Worm (Caenorhabditis elegans) whole organism, late embryonic: Measurements from ENCODE around the gene ZK550.6.
A peak's percentile ranks its signal among the peaks of the same experiment; 100 is the strongest.

Source experiments
- F13H6.1 ChIP-seq: sonication (generic microtip); optimal IDR thresholded peaks from 2 replicates; lab custom pipeline; 2016; ENCODE audit warnings: missing genetic modification characterization, missing compliant biosample characterization
- K09A11.1 ChIP-seq: sonication (generic microtip); optimal IDR thresholded peaks from 2 replicates; lab custom pipeline; 2017; ENCODE audit warnings: antibody characterized with exemption, mild to moderate bottlenecking, missing genetic modification characterization, missing compliant biosample characterization; ENCODE audit not compliant: insufficient read depth
- T23F11.4 ChIP-seq: fragments of 200-800 bp; sonication (Bioruptor generic); optimal IDR thresholded peaks from 2 replicates; lab custom pipeline; 2018; ENCODE audit warnings: mild to moderate bottlenecking, missing genetic modification characterization, missing compliant biosample characterization
- Y22D7AL.16 ChIP-seq: sonication (generic microtip); optimal IDR thresholded peaks from 2 replicates; lab custom pipeline; 2016; ENCODE audit warnings: missing genetic modification characterization, missing compliant biosample characterization
- ahr-1 ChIP-seq: sonication (generic microtip); optimal IDR thresholded peaks from 2 replicates; lab custom pipeline; 2016; ENCODE audit warnings: missing genetic modification characterization, missing compliant biosample characterization
- ama-1 ChIP-seq: fragments of 150-350 bp; optimal IDR thresholded peaks from 2 replicates; lab custom pipeline; 2014
- ceh-14 ChIP-seq: sonication (generic microtip); optimal IDR thresholded peaks from 2 replicates; lab custom pipeline; 2016; ENCODE audit warnings: missing genotype, missing genetic modification characterization, missing compliant biosample characterization
- ceh-19 ChIP-seq: fragments of 200-800 bp; sonication (Bioruptor generic); optimal IDR thresholded peaks from 2 replicates; lab custom pipeline; 2018; ENCODE audit warnings: mild to moderate bottlenecking, missing genetic modification characterization, missing compliant biosample characterization
- ceh-22 ChIP-seq: sonication (generic microtip); optimal IDR thresholded peaks from 2 replicates; lab custom pipeline; 2017; ENCODE audit warnings: missing biosample characterization, missing genetic modification characterization
- ceh-24 ChIP-seq: sonication (generic microtip); optimal IDR thresholded peaks from 2 replicates; lab custom pipeline; 2016; ENCODE audit warnings: mild to moderate bottlenecking, missing genetic modification characterization, missing compliant biosample characterization
- ceh-30 ChIP-seq: fragments of 150-350 bp; optimal IDR thresholded peaks from 2 replicates; lab custom pipeline; 2014; ENCODE audit warnings: missing biosample characterization, missing genetic modification characterization
- ceh-31 ChIP-seq: sonication (generic microtip); optimal IDR thresholded peaks from 2 replicates; lab custom pipeline; 2016; ENCODE audit warnings: missing genetic modification characterization, missing compliant biosample characterization
- ceh-45 ChIP-seq: fragments of 200-800 bp; sonication (Bioruptor generic); IDR thresholded peaks from 2 replicates; pipeline ENCODE4 v1.3.6; 2022; ENCODE audit warnings: missing genetic modification reagents, missing genetic modification characterization, missing compliant biosample characterization
- ceh-6 ChIP-seq: fragments of 200-800 bp; sonication (Bioruptor generic); optimal IDR thresholded peaks from 2 replicates; lab custom pipeline; 2018; ENCODE audit warnings: mild to moderate bottlenecking, missing genetic modification characterization, missing compliant biosample characterization
- ceh-9 ChIP-seq: sonication (generic microtip); optimal IDR thresholded peaks from 2 replicates; lab custom pipeline; 2016; ENCODE audit warnings: mild to moderate bottlenecking, missing genetic modification characterization, inconsistent platforms, missing compliant biosample characterization
- dmd-4 ChIP-seq: sonication (generic microtip); optimal IDR thresholded peaks from 2 replicates; lab custom pipeline; 2016; ENCODE audit warnings: borderline replicate concordance, missing genetic modification characterization, missing compliant biosample characterization
- elt-4 ChIP-seq: sonication (generic microtip); optimal IDR thresholded peaks from 2 replicates; lab custom pipeline; 2016; ENCODE audit warnings: missing genetic modification characterization, missing compliant biosample characterization
- ets-4 ChIP-seq: sonication (generic microtip); optimal IDR thresholded peaks from 2 replicates; lab custom pipeline; 2016; ENCODE audit warnings: missing genetic modification characterization, missing compliant biosample characterization
- eyg-1 ChIP-seq: sonication (generic microtip); optimal IDR thresholded peaks from 2 replicates; lab custom pipeline; 2016; ENCODE audit warnings: missing genotype, missing genetic modification characterization, missing compliant biosample characterization
- fax-1 ChIP-seq: sonication (generic microtip); optimal IDR thresholded peaks from 2 replicates; lab custom pipeline; 2016; ENCODE audit warnings: missing genotype, missing genetic modification characterization, missing compliant biosample characterization
- fkh-10 ChIP-seq: fragments of 150-350 bp; optimal IDR thresholded peaks from 2 replicates; lab custom pipeline; 2014; ENCODE audit warnings: missing biosample characterization, missing genetic modification reagents, missing genetic modification characterization
- fkh-6 ChIP-seq: sonication (generic microtip); optimal IDR thresholded peaks from 2 replicates; lab custom pipeline; 2016; ENCODE audit warnings: missing genetic modification characterization, missing compliant biosample characterization
- gmeb-2 ChIP-seq: sonication (generic microtip); optimal IDR thresholded peaks from 2 replicates; lab custom pipeline; 2016; ENCODE audit warnings: missing genetic modification characterization, inconsistent platforms, missing compliant biosample characterization
- hlh-13 ChIP-seq: fragments of 200-800 bp; sonication (Bioruptor generic); optimal IDR thresholded peaks from 2 replicates; lab custom pipeline; 2018; ENCODE audit warnings: mild to moderate bottlenecking, missing genetic modification characterization, missing compliant biosample characterization
- hlh-6 ChIP-seq: sonication (generic microtip); optimal IDR thresholded peaks from 2 replicates; lab custom pipeline; 2016; ENCODE audit warnings: missing genotype, missing genetic modification characterization, missing compliant biosample characterization
- lim-6 ChIP-seq: sonication (generic microtip); optimal IDR thresholded peaks from 2 replicates; lab custom pipeline; 2016; ENCODE audit warnings: missing genetic modification characterization, missing compliant biosample characterization
- lin-11 ChIP-seq: fragments of 200-800 bp; sonication (Bioruptor generic); optimal IDR thresholded peaks from 2 replicates; lab custom pipeline; 2018; ENCODE audit warnings: mild to moderate bottlenecking, missing genetic modification characterization, missing compliant biosample characterization
- mec-3 ChIP-seq: sonication (generic microtip); optimal IDR thresholded peaks from 2 replicates; lab custom pipeline; 2016; ENCODE audit warnings: borderline replicate concordance, missing genetic modification characterization, missing compliant biosample characterization
- nfya-1 ChIP-seq: sonication (generic microtip); optimal IDR thresholded peaks from 2 replicates; lab custom pipeline; 2017; ENCODE audit warnings: missing genetic modification characterization, mild to moderate bottlenecking, missing compliant biosample characterization, antibody characterized with exemption, moderate library complexity
- nhr-11 ChIP-seq: fragments of 150-350 bp; optimal IDR thresholded peaks from 2 replicates; lab custom pipeline; 2014; ENCODE audit warnings: missing biosample characterization, missing genetic modification characterization
- nhr-232 ChIP-seq: sonication (generic microtip); optimal IDR thresholded peaks from 2 replicates; lab custom pipeline; 2016; ENCODE audit warnings: missing genetic modification characterization, missing compliant biosample characterization
- npax-4 ChIP-seq: sonication (generic microtip); optimal IDR thresholded peaks from 2 replicates; lab custom pipeline; 2016; ENCODE audit warnings: missing genetic modification characterization, missing compliant biosample characterization
- odd-2 ChIP-seq: sonication (generic microtip); optimal IDR thresholded peaks from 2 replicates; lab custom pipeline; 2017; ENCODE audit warnings: antibody characterized with exemption, mild to moderate bottlenecking, missing genetic modification characterization, missing compliant biosample characterization
- pag-3 ChIP-seq: sonication (generic microtip); optimal IDR thresholded peaks from 2 replicates; lab custom pipeline; 2016; ENCODE audit warnings: missing compliant biosample characterization, missing genetic modification characterization, borderline replicate concordance
- pax-1 ChIP-seq: fragments of 150-350 bp; optimal IDR thresholded peaks from 2 replicates; lab custom pipeline; 2014; ENCODE audit warnings: missing biosample characterization, missing genetic modification characterization
- pha-2 ChIP-seq: sonication (generic microtip); optimal IDR thresholded peaks from 2 replicates; lab custom pipeline; 2017; ENCODE audit warnings: mild to moderate bottlenecking, missing genetic modification characterization, missing compliant biosample characterization
- pros-1 ChIP-seq: fragments of 150-350 bp; optimal IDR thresholded peaks from 2 replicates; lab custom pipeline; 2014; ENCODE audit warnings: missing biosample characterization, missing genetic modification reagents, missing genetic modification characterization
- rnt-1 ChIP-seq: sonication (generic microtip); optimal IDR thresholded peaks from 2 replicates; lab custom pipeline; 2016; ENCODE audit warnings: missing genetic modification characterization, missing compliant biosample characterization
- syd-9 ChIP-seq: sonication (generic microtip); optimal IDR thresholded peaks from 2 replicates; lab custom pipeline; 2016; ENCODE audit warnings: mild to moderate bottlenecking, missing genetic modification characterization, moderate library complexity, missing compliant biosample characterization
- tbx-7 ChIP-seq: sonication (generic microtip); optimal IDR thresholded peaks from 2 replicates; lab custom pipeline; 2016; ENCODE audit warnings: missing genotype, missing genetic modification characterization, missing compliant biosample characterization
- ttx-3 ChIP-seq: sonication (generic microtip); optimal IDR thresholded peaks from 2 replicates; lab custom pipeline; 2016; ENCODE audit warnings: missing genetic modification reagents, missing genetic modification characterization, missing compliant biosample characterization
- unc-3 ChIP-seq, 2 experiments: fragments of 200-800 bp in 1 of 2; sonication (Bioruptor generic) in 1 of 2; sonication (generic microtip) in 1 of 2; conservative IDR thresholded peaks in 1 of 2; optimal IDR thresholded peaks in 1 of 2; 2 replicates each; pipeline versions ENCODE4 v1.3.6 to Lab custom; 2016 to 2022; ENCODE audit warnings: missing compliant biosample characterization in 2 of 2, missing genetic modification characterization in 2 of 2, missing genetic modification reagents in 1 of 2
- unc-55 ChIP-seq: sonication (generic microtip); optimal IDR thresholded peaks from 2 replicates; lab custom pipeline; 2017; ENCODE audit warnings: missing biosample characterization, missing genetic modification reagents, missing genetic modification characterization
- unc-86 ChIP-seq: sonication (generic microtip); optimal IDR thresholded peaks from 2 replicates; lab custom pipeline; 2016; ENCODE audit warnings: missing genetic modification characterization, missing compliant biosample characterization

ZK550.6 gene

DNA sequence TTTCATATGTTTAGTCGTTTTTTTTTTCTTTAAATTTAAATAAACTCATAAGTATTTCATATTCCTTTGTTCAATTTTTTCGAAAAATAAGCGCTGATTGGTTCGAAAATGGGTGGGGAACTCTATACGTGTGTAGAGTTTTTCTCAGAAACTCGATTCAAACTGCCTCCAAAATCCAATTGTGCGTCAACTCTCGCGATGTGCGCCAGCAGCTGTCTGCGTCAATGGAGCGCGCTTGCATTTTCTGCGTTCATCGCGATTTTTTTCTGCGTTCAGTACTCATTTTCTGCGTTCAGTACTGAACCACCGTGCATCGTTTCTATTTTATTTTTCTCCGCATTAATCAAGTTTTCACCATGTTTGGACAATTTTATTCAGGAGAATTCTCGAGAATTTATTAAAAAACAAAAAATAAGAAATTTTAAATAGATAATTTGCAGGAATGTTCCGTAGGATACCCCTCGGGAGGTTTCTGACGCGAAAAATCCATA lies 12.5 kb downstream of the ZK550.6 start, which contains the start of gene eelo-2 (continued):
- TF ChIP-seq tbx-7 (tag; lab: Kevin White, UChicago) (no peak), ama-1 (no peak), pax-1 (tag; lab: Kevin White, UChicago) (peak; percentile 61), odd-2 (tag; lab: Kevin White, UChicago) (no peak), F13H6.1 (tag; lab: Kevin White, UChicago) (peak; percentile 35), nfya-1 (tag; lab: Kevin White, UChicago) (peak; percentile 93), ceh-22 (no peak), elt-4 (no peak), fkh-6 (tag; lab: Kevin White, UChicago) (peak; percentile 9), syd-9 (tag; lab: Kevin White, UChicago) (peak; percentile 22), ets-4 (tag; lab: Kevin White, UChicago) (peak; percentile 69), ceh-14 (tag; lab: Kevin White, UChicago) (peak; percentile 49), unc-86 (tag; lab: Kevin White, UChicago) (peak; percentile 63), ttx-3 (peak; percentile 6), npax-4 (tag; lab: Kevin White, UChicago) (no peak), fkh-10 (GFP tag; lab: Kevin White, UChicago) (peak; percentile 57), unc-3 (GFP tag; conservative IDR thresholded peaks at IDR 0.05; lab: Robert Waterston, UW) (peak; percentile 37; the same call in 1 of the 2 replicates), unc-3 (tag; optimal IDR thresholded peaks at IDR 0.05; lab: Kevin White, UChicago) (peak; percentile 30), pha-2 (no peak), hlh-6 (tag; lab: Kevin White, UChicago) (no peak), ceh-19 (peak; percentile 6), pag-3 (tag; lab: Kevin White, UChicago) (no peak), Y22D7AL.16 (tag; lab: Kevin White, UChicago) (peak; percentile 10), K09A11.1 (tag; lab: Kevin White, UChicago) (peak; percentile 40), ahr-1 (tag; lab: Kevin White, UChicago) (peak; percentile 2), dmd-4 (tag; lab: Kevin White, UChicago) (peak; percentile 45), T23F11.4 (GFP tag; lab: Kevin White, UChicago) (no peak), nhr-232 (tag; lab: Kevin White, UChicago) (no peak), lim-6 (tag; lab: Kevin White, UChicago) (peak; percentile 47), rnt-1 (peak; percentile 68), ceh-24 (tag; lab: Kevin White, UChicago) (no peak), eyg-1 (tag; lab: Kevin White, UChicago) (no peak), ceh-30 (tag; lab: Kevin White, UChicago) (peak; percentile 99), nhr-11 (tag; lab: Kevin White, UChicago) (no peak), gmeb-2 (tag; lab: Kevin White, UChicago) (peak; percentile 54), pros-1 (peak; percentile 92), mec-3 (no peak), ceh-31 (tag; lab: Kevin White, UChicago) (peak; percentile 86), lin-11 (tag; lab: Kevin White, UChicago) (no peak), ceh-9 (tag; lab: Kevin White, UChicago) (no peak), hlh-13 (GFP tag; lab: Kevin White, UChicago) (no peak), fax-1 (no peak), ceh-6 (peak; percentile 53)

DNA sequence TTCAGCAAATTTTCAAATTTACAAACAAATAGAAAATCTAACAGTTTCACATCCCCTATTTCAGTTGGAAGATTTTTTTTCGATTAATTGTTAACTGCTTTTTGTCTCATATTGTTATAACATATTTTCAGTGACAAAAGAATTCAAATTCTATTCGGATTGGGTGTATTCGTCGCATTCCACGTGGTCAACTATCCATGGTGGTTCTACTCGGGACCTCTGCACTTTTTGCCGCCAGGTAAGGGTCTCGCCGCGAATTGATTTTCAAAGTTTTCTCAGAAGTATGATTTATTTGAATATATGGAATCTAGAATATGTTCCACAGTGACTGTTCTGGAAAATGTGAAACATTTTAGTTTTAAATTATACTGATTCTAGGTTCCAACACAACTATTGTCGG lies 13.7 kb downstream of the ZK550.6 start:
- no peak for TF ChIP-seq fax-1
- TF ChIP-seq F13H6.1 (tag; lab: Kevin White, UChicago), result no peak
- no peak for TF ChIP-seq Y22D7AL.16 (tag; lab: Kevin White, UChicago)
- TF ChIP-seq unc-55 (GFP tag; lab: Kevin White, UChicago), result no peak
- TF ChIP-seq nhr-11 (tag; lab: Kevin White, UChicago), result no peak
- TF ChIP-seq ttx-3, result no peak
- no peak for TF ChIP-seq pha-2
- TF ChIP-seq ceh-45 (GFP tag; lab: Robert Waterston, UW), result no peak
- TF ChIP-seq ceh-31 (tag; lab: Kevin White, UChicago), result no peak
